Worm (Caenorhabditis elegans): ENCODE results near the gene clec-52.

DNA sequence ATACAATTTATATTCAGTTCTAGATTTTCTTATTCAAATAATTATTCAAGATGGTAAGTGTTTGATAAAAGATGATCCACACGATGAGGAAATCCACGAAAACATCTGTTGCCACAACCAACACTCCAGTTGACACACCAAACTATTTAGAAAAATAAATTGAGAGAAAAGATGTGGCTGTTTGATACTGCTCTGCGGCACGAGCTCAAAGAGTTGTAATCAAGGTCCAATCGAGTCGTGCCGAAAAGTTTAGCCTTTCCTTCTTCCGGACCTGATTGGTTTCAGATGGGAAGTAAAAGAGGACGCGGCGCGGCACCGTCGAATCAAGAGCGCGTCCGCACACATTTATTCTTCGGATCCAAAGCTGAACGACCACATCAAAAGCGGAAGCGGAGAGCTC, 32.0 kb downstream of the clec-52 start:
- TF ChIP-seq nhr-76 (tag; optimal IDR thresholded peaks at IDR 0.05) (no peak), lin-13 (tag; optimal IDR thresholded peaks at IDR 0.05) (no peak)

Data from whole organism, mixed stage, embryonic.